Worm (Caenorhabditis elegans): ENCODE data around the gene C06B8.3.

DNA sequence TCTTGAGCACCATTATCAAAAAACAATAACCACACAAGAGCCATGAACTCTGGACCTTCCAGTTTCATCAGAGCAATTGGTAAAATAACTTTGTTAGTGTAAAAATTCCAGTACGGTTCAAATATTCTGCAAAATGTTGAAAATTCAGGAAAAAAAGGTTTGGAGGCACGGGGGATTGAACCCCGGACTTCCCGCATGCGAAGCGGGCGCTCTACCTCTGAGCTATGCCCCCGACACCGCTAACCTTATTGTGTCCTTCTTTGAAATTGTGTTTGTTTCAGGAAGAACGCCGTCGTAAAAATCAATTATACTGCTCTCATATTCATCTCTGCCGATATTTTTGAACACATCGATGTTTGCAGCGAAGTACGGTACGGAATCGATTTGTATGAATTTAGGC lies 4.6 kb downstream of the C06B8.3 start:
- TF ChIP-seq nhr-77 (tag; optimal IDR thresholded peaks at IDR 0.05) = no peak
- TF ChIP-seq nhr-237 (tag; optimal IDR thresholded peaks at IDR 0.05) = no peak
